Worm (Caenorhabditis elegans) whole organism, young adult: Measurements from ENCODE around the gene pals-30.

ENCODE experiments used
- B0261.1 ChIP-seq: sonication (generic microtip); optimal IDR thresholded peaks from 2 replicates; lab custom pipeline; 2016; ENCODE audit warnings: mild to moderate bottlenecking, missing genetic modification characterization, moderate library complexity, missing compliant biosample characterization
- C17E4.6 ChIP-seq: fragments of 200-800 bp; sonication (Bioruptor generic); IDR thresholded peaks from 2 replicates; pipeline ENCODE4 v1.3.6; 2022; ENCODE audit warnings: missing genetic modification reagents, missing genetic modification characterization, missing compliant biosample characterization
- D2030.7 ChIP-seq: fragments of 200-800 bp; sonication (Bioruptor generic); IDR thresholded peaks from 2 replicates; pipeline ENCODE4 v1.3.6; 2022; ENCODE audit warnings: missing genetic modification reagents, missing genetic modification characterization, missing compliant biosample characterization
- F10E7.11 ChIP-seq: sonication (generic microtip); optimal IDR thresholded peaks from 2 replicates; lab custom pipeline; 2017; ENCODE audit warnings: mild to moderate bottlenecking, missing genetic modification characterization, moderate library complexity, missing compliant biosample characterization
- F23B12.7 ChIP-seq: sonication (generic microtip); optimal IDR thresholded peaks from 2 replicates; lab custom pipeline; 2017; ENCODE audit warnings: missing genetic modification characterization, mild to moderate bottlenecking, missing compliant biosample characterization, antibody characterized with exemption, moderate library complexity; ENCODE audit not compliant: insufficient read depth
- F33H1.4 ChIP-seq: fragments of 200-800 bp; sonication (Bioruptor generic); IDR thresholded peaks from 2 replicates; pipeline ENCODE4 v1.3.6; 2022; ENCODE audit warnings: missing genetic modification reagents, missing genetic modification characterization, missing compliant biosample characterization
- F57A8.1 ChIP-seq: fragments of 200-800 bp; sonication (Bioruptor generic); optimal IDR thresholded peaks from 2 replicates; lab custom pipeline; 2018; ENCODE audit warnings: mild to moderate bottlenecking, missing genetic modification characterization, moderate library complexity, missing compliant biosample characterization
- F57C9.4 ChIP-seq: sonication (generic microtip); optimal IDR thresholded peaks from 2 replicates; lab custom pipeline; 2017; ENCODE audit warnings: mild to moderate bottlenecking, missing genetic modification characterization, missing compliant biosample characterization
- T26A5.8 ChIP-seq: sonication (generic microtip); optimal IDR thresholded peaks from 2 replicates; lab custom pipeline; 2016; ENCODE audit warnings: missing genetic modification characterization, missing compliant biosample characterization
- Y56A3A.18 ChIP-seq: fragments of 200-800 bp; sonication (Bioruptor generic); IDR thresholded peaks from 2 replicates; pipeline ENCODE4 v1.3.6; 2022; ENCODE audit warnings: missing genetic modification reagents, missing genetic modification characterization, missing compliant biosample characterization
- Y67H2A.10 ChIP-seq: fragments of 200-800 bp; sonication (Bioruptor generic); conservative IDR thresholded peaks from 2 replicates; pipeline ENCODE4 v1.3.6; 2022; ENCODE audit warnings: missing genetic modification reagents, missing genetic modification characterization, missing compliant biosample characterization
- Y79H2A.3 ChIP-seq: fragments of 200-800 bp; sonication (Bioruptor generic); conservative IDR thresholded peaks from 2 replicates; pipeline ENCODE4 v1.3.6; 2022; ENCODE audit warnings: missing genetic modification reagents, missing genetic modification characterization, missing compliant biosample characterization
- aptf-3 ChIP-seq: fragments of 200-800 bp; sonication (Bioruptor generic); IDR thresholded peaks from 2 replicates; pipeline ENCODE4 v1.3.6; 2022; ENCODE audit warnings: missing genetic modification characterization, missing compliant biosample characterization
- ceh-79 ChIP-seq: sonication (generic microtip); optimal IDR thresholded peaks from 2 replicates; lab custom pipeline; 2017; ENCODE audit warnings: mild to moderate bottlenecking, missing genetic modification characterization, missing compliant biosample characterization
- ceh-91 ChIP-seq: fragments of 200-800 bp; sonication (Bioruptor generic); IDR thresholded peaks from 2 replicates; pipeline ENCODE4 v1.3.6; 2022; ENCODE audit warnings: missing genetic modification reagents, missing genetic modification characterization, missing compliant biosample characterization
- dox-1 ChIP-seq: fragments of 200-800 bp; sonication (Bioruptor generic); IDR thresholded peaks from 2 replicates; pipeline ENCODE4 v1.3.6; 2022; ENCODE audit warnings: missing genetic modification reagents, missing genetic modification characterization, missing compliant biosample characterization
- dpl-1 ChIP-seq: fragments of 150-350 bp; optimal IDR thresholded peaks from 2 replicates; lab custom pipeline; 2014; ENCODE audit warnings: missing biosample characterization, missing genetic modification reagents, missing genetic modification characterization
- egl-18 ChIP-seq: fragments of 200-800 bp; sonication (Bioruptor generic); IDR thresholded peaks from 2 replicates; pipeline ENCODE4 v1.3.6; 2022; ENCODE audit warnings: missing genetic modification reagents, missing genetic modification characterization, missing compliant biosample characterization
- ekl-4 ChIP-seq: fragments of 200-800 bp; sonication (Bioruptor generic); IDR thresholded peaks from 2 replicates; pipeline ENCODE4 v1.3.6; 2022; ENCODE audit warnings: missing genetic modification reagents, missing genetic modification characterization, missing compliant biosample characterization
- fkh-3 ChIP-seq: sonication (generic microtip); optimal IDR thresholded peaks from 2 replicates; lab custom pipeline; 2016; ENCODE audit warnings: mild to moderate bottlenecking, missing genetic modification characterization, missing compliant biosample characterization
- hlh-26 ChIP-seq: fragments of 200-800 bp; sonication (Bioruptor generic); conservative IDR thresholded peaks from 2 replicates; pipeline ENCODE4 v1.3.6; 2022; ENCODE audit warnings: missing genetic modification reagents, missing genetic modification characterization, missing compliant biosample characterization
- hmg-1.2 ChIP-seq: fragments of 200-800 bp; sonication (Bioruptor generic); IDR thresholded peaks from 2 replicates; pipeline ENCODE4 v1.3.6; 2022; ENCODE audit warnings: missing genetic modification reagents, missing genetic modification characterization, missing compliant biosample characterization
- hrde-1 ChIP-seq: sonication (generic microtip); optimal IDR thresholded peaks from 2 replicates; lab custom pipeline; 2016; ENCODE audit warnings: missing genetic modification characterization, mild to moderate bottlenecking, missing compliant biosample characterization, moderate library complexity, missing genotype, missing genetic modification reagents, borderline replicate concordance
- hsf-1 ChIP-seq: fragments of 200-800 bp; sonication (Bioruptor generic); IDR thresholded peaks from 2 replicates; pipeline ENCODE4 v1.3.6; 2022; ENCODE audit warnings: missing genetic modification reagents, missing genetic modification characterization, missing compliant biosample characterization
- let-607 ChIP-seq, 2 experiments: fragments of 200-800 bp in 1 of 2; sonication (Bioruptor generic) in 1 of 2; sonication (generic microtip) in 1 of 2; optimal IDR thresholded peaks; 2 replicates each; lab custom pipeline; 2016 to 2018; ENCODE audit warnings: mild to moderate bottlenecking in 2 of 2, missing compliant biosample characterization in 2 of 2, missing genetic modification characterization in 2 of 2, moderate library complexity in 2 of 2, missing genotype in 1 of 2
- lin-40 ChIP-seq: sonication (generic microtip); optimal IDR thresholded peaks from 2 replicates; lab custom pipeline; 2016; ENCODE audit warnings: missing genetic modification characterization, mild to moderate bottlenecking, missing compliant biosample characterization, missing genotype, missing genetic modification reagents
- lsl-1 ChIP-seq: fragments of 200-800 bp; sonication (Bioruptor generic); optimal IDR thresholded peaks from 2 replicates; lab custom pipeline; 2018; ENCODE audit warnings: mild to moderate bottlenecking, missing genetic modification characterization, moderate library complexity, missing compliant biosample characterization
- madf-3 ChIP-seq: fragments of 200-800 bp; sonication (Bioruptor generic); IDR thresholded peaks from 2 replicates; pipeline ENCODE4 v1.3.6; 2022; ENCODE audit warnings: missing genetic modification reagents, missing genetic modification characterization, missing compliant biosample characterization
- madf-8 ChIP-seq: fragments of 200-800 bp; sonication (Bioruptor generic); conservative IDR thresholded peaks from 2 replicates; pipeline ENCODE4 v1.3.6; 2022; ENCODE audit warnings: missing genetic modification reagents, missing genetic modification characterization, missing compliant biosample characterization
- mxl-1 ChIP-seq: sonication (generic microtip); optimal IDR thresholded peaks from 2 replicates; lab custom pipeline; 2016; ENCODE audit warnings: missing genetic modification characterization, missing compliant biosample characterization
- nfya-1 ChIP-seq: sonication (generic microtip); optimal IDR thresholded peaks from 2 replicates; lab custom pipeline; 2017; ENCODE audit warnings: antibody characterized with exemption, missing compliant biosample characterization, missing genetic modification characterization, borderline replicate concordance; ENCODE audit not compliant: insufficient read depth
- nhr-179 ChIP-seq: sonication (generic microtip); optimal IDR thresholded peaks from 2 replicates; lab custom pipeline; 2016; ENCODE audit warnings: mild to moderate bottlenecking, missing genetic modification characterization, missing compliant biosample characterization
- pbrm-1 ChIP-seq: fragments of 200-800 bp; sonication (Bioruptor generic); IDR thresholded peaks from 2 replicates; pipeline ENCODE4 v1.3.6; 2022; ENCODE audit warnings: missing genetic modification reagents, missing genetic modification characterization, missing compliant biosample characterization
- rec-8 ChIP-seq, 2 experiments: sonication (generic microtip); optimal IDR thresholded peaks; 2 replicates each; lab custom pipeline; 2016; ENCODE audit warnings: mild to moderate bottlenecking in 2 of 2, missing genetic modification characterization in 2 of 2, missing genetic modification reagents in 2 of 2, missing genotype in 2 of 2, missing biosample characterization in 1 of 2, missing compliant biosample characterization in 1 of 2, moderate library complexity in 1 of 2
- rpc-1 ChIP-seq, 2 experiments: fragments of 150-350 bp in 1 of 2; sonication (generic microtip) in 1 of 2; optimal IDR thresholded peaks; 2 replicates each; lab custom pipeline; 2014 to 2018; ENCODE audit warnings: missing biosample characterization in 1 of 2, missing genetic modification characterization in 1 of 2, missing genetic modification reagents in 1 of 2, missing genotype in 1 of 2
- sea-2 ChIP-seq: fragments of 200-800 bp; sonication (Bioruptor generic); IDR thresholded peaks from 2 replicates; pipeline ENCODE4 v1.3.6; 2022; ENCODE audit warnings: missing genetic modification characterization, missing compliant biosample characterization
- snpc-1.1 ChIP-seq: sonication (generic microtip); optimal IDR thresholded peaks from 2 replicates; lab custom pipeline; 2017; ENCODE audit warnings: missing genetic modification characterization, mild to moderate bottlenecking, missing compliant biosample characterization, antibody characterized with exemption, moderate library complexity, missing genotype, missing genetic modification reagents; ENCODE audit not compliant: insufficient read depth
- snpc-4 ChIP-seq, 5 experiments: fragments of 150-350 bp in 1 of 5; sonication (generic microtip) in 4 of 5; optimal IDR thresholded peaks; 2 replicates each; lab custom pipeline; 2014 to 2018; ENCODE audit warnings: missing genetic modification characterization in 5 of 5, missing biosample characterization in 3 of 5, antibody characterized with exemption in 2 of 5, mild to moderate bottlenecking in 2 of 5, missing compliant biosample characterization in 2 of 5, missing genotype in 2 of 5, moderate library complexity in 2 of 5, missing genetic modification reagents in 1 of 5
- somi-1 ChIP-seq: fragments of 200-800 bp; sonication (Bioruptor generic); optimal IDR thresholded peaks from 2 replicates; lab custom pipeline; 2018; ENCODE audit warnings: mild to moderate bottlenecking, missing genetic modification characterization, missing compliant biosample characterization
- tbp1 ChIP-seq: fragments of 200-800 bp; sonication (Bioruptor generic); optimal IDR thresholded peaks from 2 replicates; lab custom pipeline; 2018; ENCODE audit warnings: mild to moderate bottlenecking, missing genetic modification characterization, missing compliant biosample characterization
- unc-62 ChIP-seq: fragments of 150-350 bp; optimal IDR thresholded peaks from 2 replicates; lab custom pipeline; 2014; ENCODE audit warnings: missing biosample characterization, missing genetic modification reagents, missing genetic modification characterization
- ztf-18 ChIP-seq: sonication (generic microtip); optimal IDR thresholded peaks from 2 replicates; lab custom pipeline; 2016; ENCODE audit warnings: missing genotype, mild to moderate bottlenecking, missing genetic modification characterization, missing compliant biosample characterization
- ztf-28 ChIP-seq: fragments of 200-800 bp; sonication (Bioruptor generic); IDR thresholded peaks from 2 replicates; pipeline ENCODE4 v1.3.6; 2022; ENCODE audit warnings: missing genetic modification reagents, missing genetic modification characterization, missing compliant biosample characterization

pals-30 gene

DNA sequence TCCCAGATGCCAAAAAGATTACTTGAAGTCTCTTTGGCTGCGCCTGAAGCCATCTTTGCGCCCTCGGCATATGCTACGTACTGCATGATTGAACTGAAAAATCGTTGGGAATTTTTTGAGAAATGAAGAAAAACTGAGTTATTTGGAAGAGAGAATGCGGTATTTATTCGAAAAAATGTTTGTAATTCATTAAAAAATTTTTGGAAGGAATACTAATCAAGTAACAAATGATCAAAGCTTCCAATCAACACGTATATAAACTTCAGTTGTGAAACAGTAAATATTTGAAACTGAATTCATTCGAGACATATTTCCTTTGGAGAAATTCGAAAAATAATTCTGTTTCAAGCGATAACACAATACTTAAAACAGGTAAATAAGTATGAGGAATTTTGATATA is 9.3 kb downstream of the pals-30 start, which contains the start of gene pals-29:
TSS of gene pals-29 (minus strand) at position 101 of the 400 bp plus-strand sequence.
- TF ChIP-seq hrde-1 (tag; lab: Kevin White, UChicago) (no peak), lsl-1 (no peak), sea-2 (GFP tag; lab: Robert Waterston, UW) (no peak), ztf-18 (tag; lab: Kevin White, UChicago) (no peak), hmg-1.2 (GFP tag; lab: Robert Waterston, UW) (no peak), nfya-1 (no peak), madf-3 (GFP tag; lab: Robert Waterston, UW) (no peak), ceh-91 (GFP tag; lab: Robert Waterston, UW) (no peak), madf-8 (GFP tag; lab: Robert Waterston, UW) (no peak), hsf-1 (GFP tag; lab: Robert Waterston, UW) (no peak), fkh-3 (tag; lab: Kevin White, UChicago) (no peak), F10E7.11 (tag; lab: Kevin White, UChicago) (no peak), nhr-179 (tag; lab: Kevin White, UChicago) (no peak), F57C9.4 (tag; lab: Kevin White, UChicago) (no peak), F57A8.1 (GFP tag; lab: Kevin White, UChicago) (no peak)

ce11 chrIV:14536911-14537310 is 14.9 kb downstream of the pals-30 start, which contains the start of gene T27E7.5:
T27E7.5 (plus strand) TSS chrIV:14537163.
- TF ChIP-seq hrde-1 (tag; lab: Kevin White, UChicago) (no peak), snpc-4 (GFP tag; optimal IDR thresholded peaks at IDR 0.05; lab: Kevin White, UChicago) (no peak), snpc-4 (tag; optimal IDR thresholded peaks at IDR 0.05; lab: Kevin White, UChicago) (no peak), B0261.1 (tag; lab: Kevin White, UChicago) (no peak), Y79H2A.3 (GFP tag; lab: Robert Waterston, UW) (no peak), let-607 (tag; optimal IDR thresholded peaks at IDR 0.05; lab: Kevin White, UChicago) (no peak), pbrm-1 (GFP tag; lab: Robert Waterston, UW) (no peak), rpc-1 (optimal IDR thresholded peaks at IDR 0.05; lab: Kevin White, UChicago) (no peak), rpc-1 (tag; optimal IDR thresholded peaks at IDR 0.05; lab: Kevin White, UChicago) (no peak), dpl-1 (GFP tag; lab: Kevin White, UChicago) (no peak), mxl-1 (no peak), lin-40 (tag; lab: Kevin White, UChicago) (no peak), ztf-18 (tag; lab: Kevin White, UChicago) (no peak), Y67H2A.10 (GFP tag; lab: Robert Waterston, UW) (no peak), ztf-28 (GFP tag; lab: Robert Waterston, UW) (no peak), somi-1 (no peak), F10E7.11 (tag; lab: Kevin White, UChicago) (no peak), ceh-79 (tag; lab: Kevin White, UChicago) (no peak), hmg-1.2 (GFP tag; lab: Robert Waterston, UW) (no peak)
- TF ChIP-seq, all 124 proteins: peak for 0

- TF ChIP-seq T26A5.8 (tag; lab: Kevin White, UChicago) (no peak), aptf-3 (GFP tag; lab: Robert Waterston, UW) (no peak), Y56A3A.18 (GFP tag; lab: Robert Waterston, UW) (no peak), C17E4.6 (GFP tag; lab: Robert Waterston, UW) (no peak), rpc-1 (optimal IDR thresholded peaks at IDR 0.05; lab: Kevin White, UChicago) (no peak), rpc-1 (tag; optimal IDR thresholded peaks at IDR 0.05; lab: Kevin White, UChicago) (no peak), lin-40 (tag; lab: Kevin White, UChicago) (no peak), F33H1.4 (GFP tag; lab: Robert Waterston, UW) (no peak), unc-62 (GFP tag; lab: Kevin White, UChicago) (no peak), F23B12.7 (tag; lab: Kevin White, UChicago) (no peak), tbp1 (no peak), snpc-1.1 (tag; lab: Kevin White, UChicago) (no peak), dox-1 (GFP tag; lab: Robert Waterston, UW) (no peak), D2030.7 (no peak), hlh-26 (no peak), rec-8 (tag; optimal IDR thresholded peaks at IDR 0.05; lab: Kevin White, UChicago) (no peak), hrde-1 (tag; lab: Kevin White, UChicago) (no peak), nfya-1 (no peak), ekl-4 (GFP tag; lab: Robert Waterston, UW) (no peak), egl-18 (GFP tag; lab: Robert Waterston, UW) (no peak)
Measured at ce11 chrIV:14534967-14535366, 16.8 kb downstream of the pals-30 start, which contains the start of gene T27E7.4. T27E7.4 (minus strand) TSS chrIV:14535067.
